Fruit fly (Drosophila melanogaster): ENCODE measurements around the gene Dfd.
A peak's percentile ranks its signal among the peaks of the same experiment; 100 is the strongest.

The Dfd gene

dm6 chr3R:6814875-6815750 is 23.5 kb downstream of the Dfd start:
- TF ChIP-seq CG8478 (optimal IDR thresholded peaks at IDR 0.05) (no peak), CTCF (optimal IDR thresholded peaks at IDR 0.05) (no peak)

- TF ChIP-seq CG8478 (optimal IDR thresholded peaks at IDR 0.05) (no peak), CTCF (optimal IDR thresholded peaks at IDR 0.05) (no peak)
Measured at dm6 chr3R:6815751-6816039, 24.1 kb downstream of the Dfd start.

dm6 chr3R:6816272-6816980 is 24.8 kb downstream of the Dfd start:
- TF ChIP-seq CTCF (optimal IDR thresholded peaks at IDR 0.05) (no peak), CG8478 (optimal IDR thresholded peaks at IDR 0.05) (no peak)

DNA sequence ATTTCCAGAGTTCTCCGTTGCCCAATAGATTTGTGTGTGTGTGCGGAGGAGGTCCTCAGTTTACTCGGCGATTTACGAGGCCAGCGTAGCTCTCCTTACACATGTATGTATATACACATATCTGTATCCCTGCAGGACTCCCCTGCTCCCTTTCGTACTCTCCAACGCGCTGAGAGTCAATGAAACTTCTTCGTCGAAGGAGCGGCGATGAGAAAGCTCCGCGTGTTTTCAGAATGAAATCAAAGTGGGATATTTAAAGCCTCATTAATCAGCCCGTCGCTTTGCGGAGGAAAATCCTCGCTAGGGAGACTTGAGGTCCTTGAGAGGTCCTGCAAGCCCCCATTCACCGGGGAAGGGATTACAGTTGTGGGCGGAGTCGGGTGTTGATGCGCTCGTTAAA is 25.6 kb downstream of the Dfd start:
- TF ChIP-seq CG8478 (optimal IDR thresholded peaks at IDR 0.05): no peak
- TF ChIP-seq CTCF (optimal IDR thresholded peaks at IDR 0.05): no peak

DNA sequence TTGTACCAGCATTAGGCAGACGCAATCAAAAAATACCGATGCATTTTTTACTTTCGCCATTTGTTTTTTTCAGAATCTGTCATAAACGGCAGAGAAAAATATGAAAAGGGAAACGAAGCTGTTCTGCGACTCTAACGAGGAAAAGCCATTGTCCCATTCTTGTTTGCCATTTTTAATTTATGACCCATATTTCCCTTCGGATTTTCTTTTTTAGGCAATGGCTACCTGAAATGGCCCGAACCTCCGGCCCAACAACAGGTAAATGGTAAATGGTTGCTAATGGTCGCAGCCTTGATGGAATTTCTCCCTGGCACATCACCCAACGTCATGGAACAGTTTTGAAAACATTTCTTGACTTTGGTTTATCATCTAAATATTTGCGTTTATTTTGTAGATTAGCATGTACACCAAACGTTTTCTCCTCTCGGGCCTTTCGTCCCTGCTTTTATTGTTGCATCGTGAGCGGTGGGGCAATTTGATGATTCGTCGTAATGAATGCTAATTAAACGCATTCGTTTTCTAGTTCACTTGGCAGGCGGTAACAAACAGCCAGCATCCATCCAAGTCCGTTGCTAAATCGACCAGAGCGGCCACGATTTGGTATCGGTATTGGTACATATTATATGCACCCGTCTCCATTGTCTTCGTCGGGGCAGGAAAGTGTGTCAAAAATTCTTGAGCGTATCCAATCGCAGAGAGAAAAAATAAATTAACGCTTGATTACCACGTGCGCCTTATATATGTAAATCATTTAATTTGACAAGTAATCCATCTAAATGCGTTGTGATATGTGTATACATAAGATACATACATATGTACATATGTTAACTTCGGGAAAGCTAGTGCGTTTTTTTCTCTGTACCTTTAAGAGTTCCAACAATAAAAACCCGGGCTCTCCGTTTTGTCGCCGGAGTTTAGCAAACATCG is 26.6 kb downstream of the Dfd start:
- no peak for TF ChIP-seq CTCF (optimal IDR thresholded peaks at IDR 0.05)

dm6 chr3R:6818904-6819595 is 27.4 kb downstream of the Dfd start:
- no peak for TF ChIP-seq CTCF (optimal IDR thresholded peaks at IDR 0.05)
- no peak for TF ChIP-seq CG8478 (optimal IDR thresholded peaks at IDR 0.05)

- TF ChIP-seq CTCF (optimal IDR thresholded peaks at IDR 0.05): no peak
- no peak for TF ChIP-seq CG8478 (optimal IDR thresholded peaks at IDR 0.05)
Measured at dm6 chr3R:6826865-6827264, 35.2 kb downstream of the Dfd start.

DNA sequence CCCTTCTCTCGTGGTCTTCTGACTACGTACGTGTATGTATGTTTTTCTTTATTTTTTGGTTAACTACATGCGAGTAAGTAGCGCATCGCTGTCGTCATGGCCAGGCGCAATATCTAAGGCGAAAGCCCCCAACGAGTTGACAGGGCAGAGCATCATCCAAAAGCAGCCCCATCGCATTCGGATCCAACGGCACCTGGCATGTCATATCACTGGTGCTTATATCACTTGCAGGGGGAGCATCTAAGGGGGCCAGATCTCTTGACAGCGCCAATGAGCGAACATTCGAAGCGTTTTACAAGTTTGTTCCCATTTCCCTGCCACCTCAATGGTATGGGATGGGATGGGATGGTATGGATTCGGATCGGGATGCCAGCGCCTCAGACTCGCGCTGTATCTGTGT is 36.6 kb downstream of the Dfd start:
- no peak for TF ChIP-seq CG8478 (optimal IDR thresholded peaks at IDR 0.05)
- TF ChIP-seq CTCF (optimal IDR thresholded peaks at IDR 0.05): no peak

DNA sequence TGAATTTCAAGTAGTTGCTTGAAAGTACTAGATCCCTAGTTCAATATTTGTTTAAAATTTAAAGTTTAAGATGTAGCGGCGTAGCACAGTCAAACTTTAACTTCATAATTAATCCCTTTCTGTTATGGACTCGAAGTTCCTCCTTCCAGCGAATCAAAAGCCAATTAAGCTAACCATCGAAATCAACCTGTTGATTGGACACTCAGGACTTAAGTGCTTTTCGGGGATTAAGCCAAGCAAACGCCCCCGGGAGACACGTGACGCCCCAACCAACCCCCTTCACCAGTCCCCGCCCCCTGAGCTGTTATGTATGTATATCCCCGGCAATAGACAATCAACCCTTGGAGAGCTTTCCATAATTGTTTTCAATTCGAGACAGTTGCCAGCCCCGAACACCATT is 40.1 kb downstream of the Dfd start:
- no peak for TF ChIP-seq CTCF (optimal IDR thresholded peaks at IDR 0.05)

DNA sequence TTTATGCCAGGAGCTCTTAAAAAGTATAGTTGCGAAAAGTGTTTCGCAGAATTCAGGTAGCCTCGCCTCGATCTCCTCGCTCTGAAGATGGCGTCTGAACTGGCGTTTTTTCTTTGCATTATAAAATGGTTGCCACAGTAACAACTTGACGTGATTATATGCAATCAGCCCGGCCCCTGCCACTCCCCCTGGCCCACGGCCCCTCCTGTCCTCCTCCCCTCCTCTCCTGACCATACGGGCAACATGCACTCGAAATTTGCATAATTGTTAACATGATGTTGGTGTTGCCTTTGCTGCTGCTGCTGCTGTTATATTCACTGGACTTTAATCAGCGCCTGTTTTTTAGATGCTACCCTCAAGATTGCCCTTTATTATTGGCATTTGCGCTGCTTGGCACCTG is 46.9 kb downstream of the Dfd start:
- TF ChIP-seq CTCF (optimal IDR thresholded peaks at IDR 0.05) (no peak), CG8478 (optimal IDR thresholded peaks at IDR 0.05) (no peak)

dm6 chr3R:6841802-6842201 is 50.2 kb downstream of the Dfd start:
- no peak for TF ChIP-seq CTCF (optimal IDR thresholded peaks at IDR 0.05)
- TF ChIP-seq CG8478 (optimal IDR thresholded peaks at IDR 0.05): no peak

dm6 chr3R:6845477-6846196 is 54.0 kb downstream of the Dfd start:
- TF ChIP-seq CG8478 (optimal IDR thresholded peaks at IDR 0.05): no peak
- TF ChIP-seq CTCF (optimal IDR thresholded peaks at IDR 0.05): no peak

- TF ChIP-seq CTCF (optimal IDR thresholded peaks at IDR 0.05): peak in 1 of 2 experiments; percentile 45
- TF ChIP-seq CG8478 (optimal IDR thresholded peaks at IDR 0.05): no peak
Measured at dm6 chr3R:6848595-6848994, 57.0 kb downstream of the Dfd start.

dm6 chr3R:6849866-6850265 is 58.2 kb downstream of the Dfd start, which contains the start of gene Scr:
Gene Scr (minus strand): TSS chr3R:6849981.
- TF ChIP-seq CG8478 (optimal IDR thresholded peaks at IDR 0.05) (no peak), CTCF (optimal IDR thresholded peaks at IDR 0.05) (no peak)
